Fruit fly (Drosophila melanogaster): ENCODE results near the gene Spn85F.

DNA sequence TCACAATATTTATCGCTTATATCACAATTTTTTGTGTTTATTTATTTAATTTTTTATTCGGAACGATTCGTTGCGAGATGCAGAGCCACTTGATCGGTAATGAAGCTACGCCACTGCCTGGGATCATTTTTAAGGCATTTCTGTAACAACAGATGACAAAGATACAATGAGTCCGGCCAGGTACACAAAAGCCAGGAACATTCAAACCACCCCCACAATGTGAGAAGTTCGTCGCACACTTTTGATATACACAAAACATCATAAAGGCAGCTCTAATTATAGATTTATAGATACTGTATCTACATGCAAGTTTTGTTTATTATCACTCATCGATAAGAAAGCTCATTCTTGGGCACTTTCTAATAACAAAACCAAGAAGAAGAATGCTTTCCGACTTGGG is 28.1 kb downstream of the Spn85F start, which contains the start of gene CG31407:
- TF ChIP-seq Pif1A (GFP tag; optimal IDR thresholded peaks at IDR 0.05) (no peak), fd96Ca (GFP tag; IDR thresholded peaks at IDR 0.05) (no peak), CG13204 (GFP tag; optimal IDR thresholded peaks at IDR 0.05) (no peak), CG17806 (tag; optimal IDR thresholded peaks at IDR 0.05) (no peak), Pif1B (GFP tag; optimal IDR thresholded peaks at IDR 0.05) (no peak), CG15710 (tag; optimal IDR thresholded peaks at IDR 0.05) (no peak), CG10348 (GFP tag; IDR thresholded peaks at IDR 0.05) (no peak), CG12605 (GFP tag; IDR thresholded peaks at IDR 0.05) (no peak)

All from whole organism, pupa.